Worm (Caenorhabditis elegans) whole organism, young adult: ENCODE data around the gene tat-3.

Source experiments
- F10E7.11 ChIP-seq: sonication (generic microtip); optimal IDR thresholded peaks from 2 replicates; lab custom pipeline; 2017; ENCODE audit warnings: mild to moderate bottlenecking, missing genetic modification characterization, moderate library complexity, missing compliant biosample characterization
- F22D6.2 ChIP-seq: sonication (generic microtip); optimal IDR thresholded peaks from 2 replicates; lab custom pipeline; 2016; ENCODE audit warnings: mild to moderate bottlenecking, missing genetic modification characterization, missing compliant biosample characterization
- F37B4.10 ChIP-seq: fragments of 200-800 bp; sonication (Bioruptor generic); IDR thresholded peaks from 2 replicates; pipeline ENCODE4 v1.3.6; 2022; ENCODE audit warnings: missing genetic modification characterization, missing compliant biosample characterization
- F57A8.1 ChIP-seq: fragments of 200-800 bp; sonication (Bioruptor generic); optimal IDR thresholded peaks from 2 replicates; lab custom pipeline; 2018; ENCODE audit warnings: mild to moderate bottlenecking, missing genetic modification characterization, moderate library complexity, missing compliant biosample characterization
- K11D2.4 ChIP-seq: fragments of 200-800 bp; sonication (Bioruptor generic); IDR thresholded peaks from 2 replicates; pipeline ENCODE4 v1.3.6; 2022; ENCODE audit warnings: missing genetic modification reagents, missing genetic modification characterization, missing compliant biosample characterization
- T07F8.4 ChIP-seq: sonication (generic microtip); optimal IDR thresholded peaks from 2 replicates; lab custom pipeline; 2016; ENCODE audit warnings: mild to moderate bottlenecking, missing genetic modification characterization, moderate library complexity, missing compliant biosample characterization
- Y53F4B.3 ChIP-seq: fragments of 200-800 bp; sonication (Bioruptor generic); IDR thresholded peaks from 2 replicates; pipeline ENCODE4 v1.3.6; 2022; ENCODE audit warnings: missing genetic modification reagents, missing genetic modification characterization, missing compliant biosample characterization
- Y79H2A.3 ChIP-seq: fragments of 200-800 bp; sonication (Bioruptor generic); conservative IDR thresholded peaks from 2 replicates; pipeline ENCODE4 v1.3.6; 2022; ENCODE audit warnings: missing genetic modification reagents, missing genetic modification characterization, missing compliant biosample characterization
- Y95B8A.8 ChIP-seq: fragments of 200-800 bp; sonication (Bioruptor generic); IDR thresholded peaks from 2 replicates; pipeline ENCODE4 v1.3.6; 2022; ENCODE audit warnings: missing genetic modification reagents, missing genetic modification characterization, missing compliant biosample characterization
- aptf-2 ChIP-seq: fragments of 200-800 bp; sonication (Bioruptor generic); conservative IDR thresholded peaks from 2 replicates; pipeline ENCODE4 v1.3.6; 2022; ENCODE audit warnings: missing genetic modification reagents, missing genetic modification characterization, missing compliant biosample characterization
- atf-7 ChIP-seq: sonication (generic microtip); optimal IDR thresholded peaks from 2 replicates; lab custom pipeline; 2017; ENCODE audit warnings: mild to moderate bottlenecking, missing genetic modification characterization, missing compliant biosample characterization
- athp-1 ChIP-seq: sonication (generic microtip); optimal IDR thresholded peaks from 2 replicates; lab custom pipeline; 2017; ENCODE audit warnings: mild to moderate bottlenecking, missing genetic modification characterization, missing compliant biosample characterization
- attf-3 ChIP-seq: fragments of 200-800 bp; sonication (Bioruptor generic); conservative IDR thresholded peaks from 2 replicates; pipeline ENCODE4 v1.3.6; 2022; ENCODE audit warnings: missing genetic modification reagents, missing genetic modification characterization, missing compliant biosample characterization
- attf-6 ChIP-seq: fragments of 200-800 bp; sonication (Bioruptor generic); IDR thresholded peaks from 2 replicates; pipeline ENCODE4 v1.3.6; 2022; ENCODE audit warnings: missing genetic modification reagents, missing genetic modification characterization, missing compliant biosample characterization
- bed-1 ChIP-seq: fragments of 200-800 bp; sonication (Bioruptor generic); IDR thresholded peaks from 2 replicates; pipeline ENCODE4 v1.3.6; 2022; ENCODE audit warnings: missing genetic modification reagents, missing genetic modification characterization, missing compliant biosample characterization
- ccch-3 ChIP-seq: fragments of 200-800 bp; sonication (Bioruptor generic); optimal IDR thresholded peaks from 2 replicates; lab custom pipeline; 2018; ENCODE audit warnings: mild to moderate bottlenecking, missing genetic modification characterization, missing compliant biosample characterization
- cebp-2 ChIP-seq: fragments of 200-800 bp; sonication (Bioruptor generic); IDR thresholded peaks from 2 replicates; pipeline ENCODE4 v1.3.6; 2022; ENCODE audit warnings: missing genetic modification characterization, missing compliant biosample characterization
- chd-7 ChIP-seq: sonication (generic microtip); optimal IDR thresholded peaks from 2 replicates; lab custom pipeline; 2016; ENCODE audit warnings: mild to moderate bottlenecking, missing genetic modification characterization, moderate library complexity, missing compliant biosample characterization
- die-1 ChIP-seq: sonication (generic microtip); optimal IDR thresholded peaks from 2 replicates; lab custom pipeline; 2016; ENCODE audit warnings: missing genotype, mild to moderate bottlenecking, missing genetic modification characterization, missing compliant biosample characterization
- egl-44 ChIP-seq: fragments of 200-800 bp; sonication (Bioruptor generic); IDR thresholded peaks from 2 replicates; pipeline ENCODE4 v1.3.6; 2022; ENCODE audit warnings: missing genetic modification reagents, missing genetic modification characterization, missing compliant biosample characterization
- egrh-3 ChIP-seq: fragments of 200-800 bp; sonication (Bioruptor generic); IDR thresholded peaks from 2 replicates; pipeline ENCODE4 v1.3.6; 2022; ENCODE audit warnings: missing genetic modification reagents, missing genetic modification characterization, missing compliant biosample characterization
- him-1 ChIP-seq: sonication (generic microtip); optimal IDR thresholded peaks from 2 replicates; lab custom pipeline; 2016; ENCODE audit warnings: missing genotype, missing genetic modification reagents, missing genetic modification characterization, missing compliant biosample characterization
- hlh-12 ChIP-seq: sonication (generic microtip); optimal IDR thresholded peaks from 2 replicates; lab custom pipeline; 2016; ENCODE audit warnings: missing genetic modification characterization, missing compliant biosample characterization
- hmg-20 ChIP-seq: fragments of 200-800 bp; sonication (Bioruptor generic); IDR thresholded peaks from 2 replicates; pipeline ENCODE4 v1.3.6; 2022; ENCODE audit warnings: missing genetic modification reagents, missing genetic modification characterization, missing compliant biosample characterization
- hsf-1 ChIP-seq: fragments of 200-800 bp; sonication (Bioruptor generic); IDR thresholded peaks from 2 replicates; pipeline ENCODE4 v1.3.6; 2022; ENCODE audit warnings: missing genetic modification reagents, missing genetic modification characterization, missing compliant biosample characterization
- let-526 ChIP-seq: fragments of 200-800 bp; sonication (Bioruptor generic); IDR thresholded peaks from 2 replicates; pipeline ENCODE4 v1.3.6; 2022; ENCODE audit warnings: missing genetic modification reagents, missing genetic modification characterization, missing compliant biosample characterization
- lin-35 ChIP-seq, 3 experiments: fragments of 150-350 bp in 2 of 3; sonication (generic microtip) in 1 of 3; optimal IDR thresholded peaks; 2 replicates each; lab custom pipeline; 2014 to 2018; ENCODE audit warnings: missing biosample characterization in 3 of 3, missing genetic modification characterization in 3 of 3, missing genetic modification reagents in 3 of 3
- lin-40 ChIP-seq: sonication (generic microtip); optimal IDR thresholded peaks from 2 replicates; lab custom pipeline; 2016; ENCODE audit warnings: missing genetic modification characterization, mild to moderate bottlenecking, missing compliant biosample characterization, missing genotype, missing genetic modification reagents
- mcd-1 ChIP-seq: fragments of 200-800 bp; sonication (Bioruptor generic); IDR thresholded peaks from 2 replicates; pipeline ENCODE4 v1.3.6; 2022; ENCODE audit warnings: missing genetic modification reagents, missing genetic modification characterization, missing compliant biosample characterization
- mel-28 ChIP-seq: sonication (generic microtip); optimal IDR thresholded peaks from 2 replicates; lab custom pipeline; 2016; ENCODE audit warnings: borderline replicate concordance, mild to moderate bottlenecking, missing genetic modification characterization, missing compliant biosample characterization
- nhr-179 ChIP-seq: sonication (generic microtip); optimal IDR thresholded peaks from 2 replicates; lab custom pipeline; 2016; ENCODE audit warnings: mild to moderate bottlenecking, missing genetic modification characterization, missing compliant biosample characterization
- nhr-90 ChIP-seq: sonication (generic microtip); optimal IDR thresholded peaks from 2 replicates; lab custom pipeline; 2016; ENCODE audit warnings: missing genotype, mild to moderate bottlenecking, missing genetic modification characterization, missing compliant biosample characterization
- pbrm-1 ChIP-seq: fragments of 200-800 bp; sonication (Bioruptor generic); IDR thresholded peaks from 2 replicates; pipeline ENCODE4 v1.3.6; 2022; ENCODE audit warnings: missing genetic modification reagents, missing genetic modification characterization, missing compliant biosample characterization
- rcor-1 ChIP-seq: fragments of 200-800 bp; sonication (Bioruptor generic); IDR thresholded peaks from 2 replicates; pipeline ENCODE4 v1.3.6; 2022; ENCODE audit warnings: missing genetic modification reagents, missing genetic modification characterization, missing compliant biosample characterization
- rpc-1 ChIP-seq, 2 experiments: fragments of 150-350 bp in 1 of 2; sonication (generic microtip) in 1 of 2; optimal IDR thresholded peaks; 2 replicates each; lab custom pipeline; 2014 to 2018; ENCODE audit warnings: missing biosample characterization in 1 of 2, missing genetic modification characterization in 1 of 2, missing genetic modification reagents in 1 of 2, missing genotype in 1 of 2
- sdz-38 ChIP-seq: sonication (generic microtip); optimal IDR thresholded peaks from 2 replicates; lab custom pipeline; 2016; ENCODE audit warnings: missing genotype, missing genetic modification characterization, missing compliant biosample characterization
- sea-2 ChIP-seq: fragments of 200-800 bp; sonication (Bioruptor generic); IDR thresholded peaks from 2 replicates; pipeline ENCODE4 v1.3.6; 2022; ENCODE audit warnings: missing genetic modification characterization, missing compliant biosample characterization
- snpc-3.4 ChIP-seq: sonication (generic microtip); optimal IDR thresholded peaks from 2 replicates; lab custom pipeline; 2017; ENCODE audit warnings: missing genetic modification characterization, mild to moderate bottlenecking, missing compliant biosample characterization, antibody characterized with exemption, moderate library complexity, missing genotype, missing genetic modification reagents
- snpc-4 ChIP-seq, 5 experiments: fragments of 150-350 bp in 1 of 5; sonication (generic microtip) in 4 of 5; optimal IDR thresholded peaks; 2 replicates each; lab custom pipeline; 2014 to 2018; ENCODE audit warnings: missing genetic modification characterization in 5 of 5, missing biosample characterization in 3 of 5, antibody characterized with exemption in 2 of 5, mild to moderate bottlenecking in 2 of 5, missing compliant biosample characterization in 2 of 5, missing genotype in 2 of 5, moderate library complexity in 2 of 5, missing genetic modification reagents in 1 of 5
- tlf-1 ChIP-seq: fragments of 200-800 bp; sonication (Bioruptor generic); optimal IDR thresholded peaks from 2 replicates; lab custom pipeline; 2018; ENCODE audit warnings: mild to moderate bottlenecking, missing genetic modification characterization, missing compliant biosample characterization
- zim-3 ChIP-seq: sonication (generic microtip); optimal IDR thresholded peaks from 2 replicates; lab custom pipeline; 2017; ENCODE audit warnings: mild to moderate bottlenecking, missing genetic modification characterization, moderate library complexity, missing compliant biosample characterization
- ztf-18 ChIP-seq: sonication (generic microtip); optimal IDR thresholded peaks from 2 replicates; lab custom pipeline; 2016; ENCODE audit warnings: missing genotype, mild to moderate bottlenecking, missing genetic modification characterization, missing compliant biosample characterization
- ztf-22 ChIP-seq: fragments of 200-800 bp; sonication (Bioruptor generic); optimal IDR thresholded peaks from 2 replicates; lab custom pipeline; 2018; ENCODE audit warnings: mild to moderate bottlenecking, missing genetic modification characterization, moderate library complexity, missing compliant biosample characterization
- ztf-26 ChIP-seq: sonication (generic microtip); optimal IDR thresholded peaks from 2 replicates; lab custom pipeline; 2017; ENCODE audit warnings: missing genetic modification characterization, missing compliant biosample characterization
- ztf-6 ChIP-seq: fragments of 200-800 bp; sonication (Bioruptor generic); IDR thresholded peaks from 2 replicates; pipeline ENCODE4 v1.3.6; 2022; ENCODE audit warnings: missing genetic modification reagents, missing genetic modification characterization, missing compliant biosample characterization

The tat-3 gene

ce11 chrIII:10759050-10760023 is 28.8 kb upstream of the tat-3 start, which contains the start of gene tasp-1 (continued):
- TF ChIP-seq Y95B8A.8 (GFP tag; lab: Robert Waterston, UW) (peak; percentile 100), ztf-6 (peak; percentile 99), F22D6.2 (tag; lab: Kevin White, UChicago) (peak; percentile 96), chd-7 (tag; lab: Kevin White, UChicago) (peak; percentile 100), hmg-20 (GFP tag; lab: Robert Waterston, UW) (peak; percentile 95), attf-3 (GFP tag; lab: Robert Waterston, UW) (peak; percentile 89), Y79H2A.3 (peak; percentile 100), mcd-1 (peak; percentile 99), pbrm-1 (GFP tag; lab: Robert Waterston, UW) (peak; percentile 100), sea-2 (GFP tag; lab: Robert Waterston, UW) (peak; percentile 100), snpc-3.4 (peak; percentile 95), T07F8.4 (tag; lab: Kevin White, UChicago) (peak; percentile 96), mel-28 (tag; lab: Kevin White, UChicago) (peak; percentile 94), hlh-12 (tag; lab: Kevin White, UChicago) (no peak), athp-1 (peak; percentile 100), lin-40 (tag; lab: Kevin White, UChicago) (peak; percentile 99), aptf-2 (GFP tag; lab: Robert Waterston, UW) (peak; percentile 94), sdz-38 (no peak), cebp-2 (peak; percentile 98), ztf-26 (tag; lab: Kevin White, UChicago) (peak; percentile 100), egrh-3 (GFP tag; lab: Robert Waterston, UW) (peak; percentile 96), die-1 (tag; lab: Kevin White, UChicago) (peak; percentile 98), let-526 (GFP tag; lab: Robert Waterston, UW) (peak; percentile 100), ztf-18 (peak; percentile 93), zim-3 (tag; lab: Kevin White, UChicago) (peak; percentile 98), Y53F4B.3 (peak; percentile 94), ztf-22 (GFP tag; lab: Kevin White, UChicago) (peak; percentile 100), F57A8.1 (GFP tag; lab: Kevin White, UChicago) (no peak), tlf-1 (GFP tag; lab: Kevin White, UChicago) (peak; percentile 100), nhr-179 (tag; lab: Kevin White, UChicago) (peak; percentile 38), egl-44 (GFP tag; lab: Robert Waterston, UW) (peak; percentile 99), bed-1 (GFP tag; lab: Robert Waterston, UW) (peak; percentile 98), K11D2.4 (GFP tag; lab: Robert Waterston, UW) (peak; percentile 100), lin-35 (GFP tag; optimal IDR thresholded peaks at IDR 0.05; lab: Kevin White, UChicago) (peak; percentile 96 to 100 (median 99)), F37B4.10 (GFP tag; lab: Robert Waterston, UW) (peak; percentile 99), snpc-4 (GFP tag; optimal IDR thresholded peaks at IDR 0.05; lab: Kevin White, UChicago) (peak; percentile 90), snpc-4 (tag; optimal IDR thresholded peaks at IDR 0.05; lab: Kevin White, UChicago) (peak; percentile 93 to 95 (median 93)), atf-7 (tag; lab: Kevin White, UChicago) (peak; percentile 100), F10E7.11 (tag; lab: Kevin White, UChicago) (peak; percentile 99), hsf-1 (peak; percentile 93), rpc-1 (optimal IDR thresholded peaks at IDR 0.05; lab: Kevin White, UChicago) (peak; percentile 53), rpc-1 (tag; optimal IDR thresholded peaks at IDR 0.05; lab: Kevin White, UChicago) (peak; percentile 8), attf-6 (GFP tag; lab: Robert Waterston, UW) (peak; percentile 87), nhr-90 (tag; lab: Kevin White, UChicago) (peak; percentile 99), rcor-1 (GFP tag; lab: Robert Waterston, UW) (peak; percentile 99), ccch-3 (GFP tag; lab: Kevin White, UChicago) (peak; percentile 69), him-1 (peak; percentile 90)
